Fruit fly (Drosophila melanogaster): ENCODE results near the gene tHMG2.

Gene tHMG2

dm6 chr3R:22528264-22529158 is 35.8 kb downstream of the tHMG2 start, which contains the start of gene CG5346 (continued):
- TF ChIP-seq btn (GFP tag; optimal IDR thresholded peaks at IDR 0.05) (no peak), Mes4 (GFP tag; optimal IDR thresholded peaks at IDR 0.05) (no peak), nerfin-1 (tag; optimal IDR thresholded peaks at IDR 0.05) (no peak), CG30403 (GFP tag; optimal IDR thresholded peaks at IDR 0.05) (no peak), gsb (GFP tag; IDR thresholded peaks at IDR 0.05) (no peak), MESR4 (GFP tag; optimal IDR thresholded peaks at IDR 0.05) (peak; percentile 14), Dek (tag; optimal IDR thresholded peaks at IDR 0.05) (no peak), nmo (GFP tag; optimal IDR thresholded peaks at IDR 0.05) (peak; percentile 3), Ets65A (GFP tag) (no peak), cato (GFP tag; optimal IDR thresholded peaks at IDR 0.05; ENCODE audit: borderline replicate concordance) (no peak), pfk (GFP tag; optimal IDR thresholded peaks at IDR 0.05) (no peak), gcm2 (GFP tag; optimal IDR thresholded peaks at IDR 0.05) (no peak), tna (GFP tag; IDR thresholded peaks at IDR 0.05; ENCODE audit: partially characterized antibody) (peak; percentile 79), CG2875 (GFP tag; optimal IDR thresholded peaks at IDR 0.05) (no peak), CG8281 (tag; optimal IDR thresholded peaks at IDR 0.05) (no peak), CG32767 (GFP tag; IDR thresholded peaks at IDR 0.05) (no peak), hbn (GFP tag; IDR thresholded peaks at IDR 0.05; ENCODE audit: partially characterized antibody) (peak; percentile 84), Med (GFP tag) (peak; percentile 58), Ssrp (tag; optimal IDR thresholded peaks at IDR 0.05) (no peak), Ravus (GFP tag; IDR thresholded peaks at IDR 0.05) (no peak), chif (GFP tag; optimal IDR thresholded peaks at IDR 0.05) (no peak), shn (GFP tag; optimal IDR thresholded peaks at IDR 0.05) (no peak), CG11695 (GFP tag; IDR thresholded peaks at IDR 0.05) (no peak), ase (GFP tag; IDR thresholded peaks at IDR 0.05) (no peak), CG18619 (GFP tag; optimal IDR thresholded peaks at IDR 0.05) (no peak), Dad (GFP tag; optimal IDR thresholded peaks at IDR 0.05) (no peak), tap (tag; optimal IDR thresholded peaks at IDR 0.05) (no peak), CG2889 (GFP tag; IDR thresholded peaks at IDR 0.05) (no peak), ato (GFP tag; IDR thresholded peaks at IDR 0.05; ENCODE audit: partially characterized antibody) (peak; percentile 87), Atf-2 (GFP tag; optimal IDR thresholded peaks at IDR 0.05) (no peak), CG8765 (GFP tag; IDR thresholded peaks at IDR 0.05) (no peak), Dll (GFP tag; IDR thresholded peaks at IDR 0.05; ENCODE audit: partially characterized antibody) (peak; percentile 85), CG4617 (GFP tag; optimal IDR thresholded peaks at IDR 0.05; ENCODE audit: borderline replicate concordance) (no peak), Scr (GFP tag; IDR thresholded peaks at IDR 0.05; ENCODE audit: partially characterized antibody) (peak; percentile 84), aop (GFP tag; IDR thresholded peaks at IDR 0.05) (no peak), CG4820 (GFP tag; optimal IDR thresholded peaks at IDR 0.05) (no peak), dysf (GFP tag; IDR thresholded peaks at IDR 0.05) (no peak), NC2β (GFP tag; optimal IDR thresholded peaks at IDR 0.05) (no peak), jing (GFP tag; optimal IDR thresholded peaks at IDR 0.05) (no peak), B-H2 (GFP tag; optimal IDR thresholded peaks at IDR 0.05) (no peak), CG14710 (tag; optimal IDR thresholded peaks at IDR 0.05) (peak; percentile 16), Bgb (GFP tag; IDR thresholded peaks at IDR 0.05; ENCODE audit: partially characterized antibody) (peak; percentile 95), trh (GFP tag; optimal IDR thresholded peaks at IDR 0.05) (no peak), HLH4C (GFP tag; IDR thresholded peaks at IDR 0.05; ENCODE audit: partially characterized antibody) (peak; percentile 88), CG13894 (tag; optimal IDR thresholded peaks at IDR 0.05) (no peak), CG8924 (tag; optimal IDR thresholded peaks at IDR 0.05) (no peak), CG1603 (tag; optimal IDR thresholded peaks at IDR 0.05) (peak; percentile 38), CG12942 (GFP tag; optimal IDR thresholded peaks at IDR 0.05) (no peak), CG4730 (GFP tag; IDR thresholded peaks at IDR 0.05) (no peak)
